Worm (Caenorhabditis elegans) whole organism, dauer: ENCODE results near the gene lron-14.

Experiments
- unc-62 ChIP-seq: sonication (generic microtip); optimal IDR thresholded peaks from 2 replicates; lab custom pipeline; 2017; ENCODE audit warnings: missing biosample characterization, missing genetic modification reagents, missing genetic modification characterization

The lron-14 gene

ce11 chrIV:9516831-9517230, 49.6 kb downstream of the lron-14 start, which contains the start of gene C33A12.19:
TSS of gene C33A12.19 (plus strand) at chrIV:9516999.
- no peak for TF ChIP-seq unc-62 (GFP tag; lab: Kevin White, UChicago)

- no peak for TF ChIP-seq unc-62 (GFP tag; lab: Kevin White, UChicago)
These were observed 52.3 kb downstream of the lron-14 start for ce11 chrIV:9514132-9514531.

ce11 chrIV:9513360-9513777, 53.0 kb downstream of the lron-14 start:
- no peak for TF ChIP-seq unc-62 (GFP tag; lab: Kevin White, UChicago)

- no peak for TF ChIP-seq unc-62 (GFP tag; lab: Kevin White, UChicago)
These were observed 53.6 kb downstream of the lron-14 start, which contains the start of gene C33A12.3 for ce11 chrIV:9512836-9513235. TSS of gene C33A12.3 (minus strand) at chrIV:9513002.

- no peak for TF ChIP-seq unc-62 (GFP tag; lab: Kevin White, UChicago)
These were observed 54.8 kb downstream of the lron-14 start for ce11 chrIV:9511640-9512039.

ce11 chrIV:9511221-9511638, 55.2 kb downstream of the lron-14 start:
- TF ChIP-seq unc-62 (GFP tag; lab: Kevin White, UChicago) = no peak
